Worm (Caenorhabditis elegans) whole organism, L2 larva: ENCODE data around the gene ZK622.4.
A peak's percentile ranks its signal among the peaks of the same experiment; 100 is the strongest.

Source experiments
- F13H6.1 ChIP-seq: sonication (generic microtip); optimal IDR thresholded peaks from 2 replicates; lab custom pipeline; 2016; ENCODE audit warnings: missing genetic modification characterization, missing compliant biosample characterization
- R02D3.7 ChIP-seq: fragments of 150-350 bp; optimal IDR thresholded peaks from 2 replicates; lab custom pipeline; 2014; ENCODE audit warnings: missing biosample characterization, missing genetic modification characterization
- Y55F3AM.14 ChIP-seq: fragments of 200-800 bp; sonication (Bioruptor generic); optimal IDR thresholded peaks from 2 replicates; lab custom pipeline; 2018; ENCODE audit warnings: mild to moderate bottlenecking, missing genetic modification characterization, missing compliant biosample characterization
- aly-2 ChIP-seq: fragments of 150-350 bp; optimal IDR thresholded peaks from 2 replicates; lab custom pipeline; 2014; ENCODE audit warnings: missing biosample characterization, missing genetic modification characterization
- blmp-1 ChIP-seq: sonication (generic microtip); optimal IDR thresholded peaks from 2 replicates; lab custom pipeline; 2017; ENCODE audit warnings: missing genetic modification characterization, mild to moderate bottlenecking, missing compliant biosample characterization, antibody characterized with exemption, moderate library complexity; ENCODE audit not compliant: insufficient read depth
- ceh-16 ChIP-seq: fragments of 150-350 bp; optimal IDR thresholded peaks from 2 replicates; lab custom pipeline; 2014; ENCODE audit warnings: missing biosample characterization, missing genetic modification characterization
- ceh-82 ChIP-seq: fragments of 150-350 bp; optimal IDR thresholded peaks from 2 replicates; lab custom pipeline; 2014; ENCODE audit warnings: missing biosample characterization, missing genetic modification characterization
- crh-2 ChIP-seq: sonication (generic microtip); optimal IDR thresholded peaks from 2 replicates; lab custom pipeline; 2017; ENCODE audit warnings: missing biosample characterization, missing genetic modification characterization
- dmd-4 ChIP-seq: sonication (generic microtip); optimal IDR thresholded peaks from 2 replicates; lab custom pipeline; 2017; ENCODE audit warnings: missing biosample characterization, missing genetic modification characterization
- egl-27 ChIP-seq: sonication (generic microtip); optimal IDR thresholded peaks from 3 replicates; lab custom pipeline; 2017; ENCODE audit warnings: missing biosample characterization, missing genetic modification reagents, missing genetic modification characterization
- elt-1 ChIP-seq: fragments of 150-350 bp; optimal IDR thresholded peaks from 2 replicates; lab custom pipeline; 2014; ENCODE audit warnings: missing biosample characterization, missing genetic modification characterization
- fos-1 ChIP-seq: fragments of 150-350 bp; optimal IDR thresholded peaks from 2 replicates; lab custom pipeline; 2014; ENCODE audit warnings: missing biosample characterization, missing genetic modification characterization
- gmeb-1 ChIP-seq: fragments of 150-350 bp; optimal IDR thresholded peaks from 2 replicates; lab custom pipeline; 2014; ENCODE audit warnings: missing biosample characterization, missing genetic modification characterization
- lin-11 ChIP-seq: fragments of 150-350 bp; sonication (generic microtip); optimal IDR thresholded peaks from 2 replicates; lab custom pipeline; 2014; ENCODE audit warnings: missing biosample characterization, missing genetic modification characterization, inconsistent platforms, mixed read lengths
- lin-13 ChIP-seq: fragments of 150-350 bp; optimal IDR thresholded peaks from 2 replicates; lab custom pipeline; 2014; ENCODE audit warnings: missing biosample characterization, missing genetic modification reagents, missing genetic modification characterization
- lsy-2 ChIP-seq, 2 experiments: fragments of 150-350 bp in 1 of 2; sonication (generic microtip) in 1 of 2; optimal IDR thresholded peaks; 2 replicates each; lab custom pipeline; 2014 to 2017; ENCODE audit warnings: missing biosample characterization in 2 of 2, missing genetic modification characterization in 2 of 2
- mbf-1 ChIP-seq: sonication (generic microtip); optimal IDR thresholded peaks from 2 replicates; lab custom pipeline; 2017; ENCODE audit warnings: missing biosample characterization, missing genetic modification characterization
- nhr-10 ChIP-seq: sonication (generic microtip); optimal IDR thresholded peaks from 2 replicates; lab custom pipeline; 2017; ENCODE audit warnings: missing biosample characterization, missing genetic modification characterization
- nhr-11 ChIP-seq: fragments of 150-350 bp; optimal IDR thresholded peaks from 2 replicates; lab custom pipeline; 2014; ENCODE audit warnings: missing biosample characterization, missing genetic modification characterization
- nhr-12 ChIP-seq: fragments of 150-350 bp; optimal IDR thresholded peaks from 2 replicates; lab custom pipeline; 2014; ENCODE audit warnings: missing biosample characterization, missing genetic modification characterization
- nhr-129 ChIP-seq: fragments of 150-350 bp; optimal IDR thresholded peaks from 2 replicates; lab custom pipeline; 2014; ENCODE audit warnings: missing biosample characterization, missing genetic modification characterization
- nhr-21 ChIP-seq: fragments of 150-350 bp; optimal IDR thresholded peaks from 2 replicates; lab custom pipeline; 2014; ENCODE audit warnings: missing biosample characterization, missing genetic modification characterization
- nhr-25 ChIP-seq: fragments of 150-350 bp; sonication (generic microtip); optimal IDR thresholded peaks from 3 replicates; lab custom pipeline; 2014; ENCODE audit warnings: missing biosample characterization, missing genetic modification characterization
- peb-1 ChIP-seq: fragments of 150-350 bp; optimal IDR thresholded peaks from 2 replicates; lab custom pipeline; 2014; ENCODE audit warnings: missing biosample characterization, missing genetic modification characterization
- sem-4 ChIP-seq: fragments of 150-350 bp; optimal IDR thresholded peaks from 2 replicates; lab custom pipeline; 2014; ENCODE audit warnings: missing biosample characterization, missing genetic modification reagents, missing genetic modification characterization
- sma-3 ChIP-seq: sonication (generic microtip); optimal IDR thresholded peaks from 2 replicates; lab custom pipeline; 2016; ENCODE audit warnings: missing genetic modification reagents, missing genetic modification characterization, missing compliant biosample characterization
- sma-9 ChIP-seq, 2 experiments: fragments of 150-350 bp in 1 of 2; sonication (generic microtip) in 1 of 2; optimal IDR thresholded peaks; 2 replicates each; lab custom pipeline; 2014 to 2016; ENCODE audit warnings: missing genetic modification characterization in 2 of 2, mild to moderate bottlenecking in 1 of 2, missing biosample characterization in 1 of 2, missing compliant biosample characterization in 1 of 2, missing genetic modification reagents in 1 of 2, moderate library complexity in 1 of 2
- unc-39 ChIP-seq: fragments of 150-350 bp; optimal IDR thresholded peaks from 2 replicates; lab custom pipeline; 2014; ENCODE audit warnings: missing biosample characterization, missing genetic modification characterization
- unc-55 ChIP-seq: fragments of 150-350 bp; sonication (generic microtip); optimal IDR thresholded peaks from 3 replicates; lab custom pipeline; 2014; ENCODE audit warnings: missing biosample characterization, missing genetic modification reagents, missing genetic modification characterization
- unc-62 ChIP-seq: fragments of 150-350 bp; optimal IDR thresholded peaks from 2 replicates; lab custom pipeline; 2014; ENCODE audit warnings: missing biosample characterization, missing genetic modification reagents, missing genetic modification characterization
- ztf-1 ChIP-seq: fragments of 200-800 bp; sonication (Bioruptor generic); conservative IDR thresholded peaks from 2 replicates; pipeline ENCODE4 v1.3.6; 2022; ENCODE audit warnings: missing genetic modification characterization, missing compliant biosample characterization
- ztf-4 ChIP-seq: fragments of 150-350 bp; optimal IDR thresholded peaks from 2 replicates; lab custom pipeline; 2014; ENCODE audit warnings: missing biosample characterization, missing genetic modification characterization

Gene ZK622.4

DNA sequence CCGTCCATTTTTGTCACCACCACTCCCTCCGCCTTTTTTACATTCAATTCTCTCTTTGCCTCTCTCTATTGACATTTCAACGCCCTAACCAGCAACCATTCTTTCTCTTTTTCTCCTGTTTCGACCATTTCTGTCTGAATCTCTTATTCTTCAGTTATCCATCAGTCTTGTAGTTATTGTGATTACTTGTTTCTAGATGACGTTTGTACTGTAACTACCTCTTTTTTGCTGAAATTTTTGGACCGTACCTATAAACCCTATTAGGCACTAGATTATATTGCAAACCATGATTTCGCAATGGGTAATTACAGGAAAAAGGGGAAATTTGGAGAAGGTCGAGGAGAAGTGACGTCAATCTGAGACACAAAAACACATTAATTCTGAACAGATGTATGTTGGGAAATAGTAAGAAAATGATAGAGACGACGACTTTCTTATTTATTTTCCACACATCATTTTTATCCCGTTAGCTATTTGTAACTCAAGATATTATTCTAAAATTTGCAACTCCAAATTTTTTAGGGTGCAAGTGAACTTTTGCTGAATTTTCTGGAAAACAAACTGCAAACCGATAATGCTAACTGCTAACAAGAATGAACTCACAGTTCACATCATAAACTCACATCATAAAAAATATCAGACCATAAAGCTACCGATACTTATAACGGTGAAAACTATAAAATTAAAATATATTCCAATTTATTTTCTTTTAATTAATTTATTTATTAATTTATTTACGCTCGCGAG, 27.9 kb downstream of the ZK622.4 start (continued):
- TF ChIP-seq blmp-1 (tag; lab: Kevin White, UChicago) (peak; percentile 8), ceh-82 (no peak), nhr-12 (no peak), sma-3 (GFP tag; lab: Kevin White, UChicago) (peak; percentile 24), ztf-1 (GFP tag; lab: Robert Waterston, UW) (no peak), mbf-1 (no peak), ztf-4 (no peak), unc-55 (GFP tag; lab: Kevin White, UChicago) (peak; percentile 5)

- TF ChIP-seq gmeb-1 (tag; lab: Kevin White, UChicago) (peak; percentile 57), nhr-129 (peak; percentile 49), unc-39 (tag; lab: Kevin White, UChicago) (no peak), lsy-2 (tag; optimal IDR thresholded peaks at IDR 0.05; lab: Kevin White, UChicago) (peak in 1 of 2 experiments; percentile 45), nhr-21 (tag; lab: Kevin White, UChicago) (peak; percentile 61), sma-3 (GFP tag; lab: Kevin White, UChicago) (peak; percentile 55), sma-9 (GFP tag; optimal IDR thresholded peaks at IDR 0.05; lab: Kevin White, UChicago) (peak; percentile 91), sma-9 (tag; optimal IDR thresholded peaks at IDR 0.05; lab: Kevin White, UChicago) (no peak), egl-27 (tag; lab: Kevin White, UChicago) (no peak), Y55F3AM.14 (GFP tag; lab: Kevin White, UChicago) (peak; percentile 80), fos-1 (tag; lab: Kevin White, UChicago) (peak; percentile 44), unc-55 (GFP tag; lab: Kevin White, UChicago) (no peak), nhr-25 (tag; lab: Kevin White, UChicago) (peak; percentile 89), ceh-16 (peak; percentile 50), F13H6.1 (tag; lab: Kevin White, UChicago) (peak; percentile 86), blmp-1 (tag; lab: Kevin White, UChicago) (peak; percentile 81)
Measured at ce11 chrII:5321718-5322286, 29.3 kb downstream of the ZK622.4 start.

DNA sequence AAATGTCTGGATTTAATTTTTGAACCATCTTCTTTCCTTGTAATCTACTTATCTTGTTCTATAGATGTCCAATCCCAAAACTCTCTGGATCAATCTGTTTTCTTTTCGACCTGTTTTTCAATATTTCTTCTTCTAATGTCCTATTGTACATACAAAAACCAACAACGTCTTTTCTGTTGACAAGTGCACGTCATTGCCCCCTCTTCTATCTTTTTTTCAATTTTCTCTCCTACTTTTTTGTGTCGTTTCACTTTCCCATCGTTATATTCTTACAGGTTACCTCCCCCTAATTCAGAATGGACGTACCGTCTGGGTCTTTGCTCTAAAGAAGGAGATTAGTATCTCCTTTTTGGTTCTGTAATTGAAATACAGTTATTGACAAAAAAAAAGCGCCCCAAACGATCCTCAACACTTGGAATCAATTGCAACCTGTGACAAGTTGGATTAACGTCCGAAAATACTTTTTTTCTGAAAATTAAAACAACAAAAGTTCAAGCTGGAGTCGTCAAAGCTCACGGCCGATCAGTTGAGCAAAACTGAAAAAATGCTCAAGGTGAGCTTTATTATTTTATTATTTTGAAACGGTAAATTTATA, 30.3 kb downstream of the ZK622.4 start, which contains the start of gene vhp-1:
vhp-1 (plus strand) TSS at position 545 of the 595 bp plus-strand sequence.
- no peak for TF ChIP-seq aly-2 (tag; lab: Kevin White, UChicago)
- no peak for TF ChIP-seq lin-11
- TF ChIP-seq nhr-10, result no peak
- no peak for TF ChIP-seq ceh-16
- TF ChIP-seq fos-1 (tag; lab: Kevin White, UChicago), result no peak
- peak; percentile 57 for TF ChIP-seq blmp-1 (tag; lab: Kevin White, UChicago)
- no peak for TF ChIP-seq peb-1 (tag; lab: Kevin White, UChicago)
- TF ChIP-seq sma-9 (GFP tag; optimal IDR thresholded peaks at IDR 0.05; lab: Kevin White, UChicago), result peak; percentile 16
- TF ChIP-seq sma-9 (tag; optimal IDR thresholded peaks at IDR 0.05; lab: Kevin White, UChicago), result no peak
- no peak for TF ChIP-seq gmeb-1 (tag; lab: Kevin White, UChicago)
- no peak for TF ChIP-seq unc-55 (GFP tag; lab: Kevin White, UChicago)
- no peak for TF ChIP-seq lin-13
- no peak for TF ChIP-seq dmd-4 (tag; lab: Kevin White, UChicago)
- no peak for TF ChIP-seq elt-1 (tag; lab: Kevin White, UChicago)
- TF ChIP-seq nhr-129, result peak; percentile 2
- TF ChIP-seq unc-62 (GFP tag; lab: Kevin White, UChicago), result no peak
- TF ChIP-seq nhr-25 (tag; lab: Kevin White, UChicago), result peak; percentile 4
- no peak for TF ChIP-seq sem-4 (tag; lab: Kevin White, UChicago)
- TF ChIP-seq mbf-1, result no peak
- TF ChIP-seq sma-3 (GFP tag; lab: Kevin White, UChicago), result no peak
- no peak for TF ChIP-seq R02D3.7 (tag; lab: Kevin White, UChicago)
- no peak for TF ChIP-seq lsy-2 (tag; optimal IDR thresholded peaks at IDR 0.05; lab: Kevin White, UChicago)
- TF ChIP-seq, all 48 proteins: peak for 4

DNA sequence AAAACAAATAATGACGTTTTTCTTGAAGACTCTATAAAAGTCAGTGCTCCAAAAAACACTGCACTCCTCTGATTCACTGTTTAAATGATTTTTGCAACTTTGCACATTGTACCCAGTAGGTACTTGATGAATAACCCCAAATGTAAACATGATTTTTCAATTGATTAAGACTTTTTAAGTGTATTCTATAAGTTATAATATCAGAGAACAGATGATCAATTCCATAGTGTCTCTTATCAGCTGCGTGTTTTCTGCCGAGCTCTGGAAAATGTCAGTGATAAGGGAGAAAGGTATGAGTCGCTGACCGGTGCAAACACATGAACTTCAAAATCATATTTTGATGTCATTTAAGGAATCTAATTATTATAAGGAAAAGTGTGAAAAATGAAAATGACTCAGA, 31.3 kb downstream of the ZK622.4 start:
- TF ChIP-seq sma-9 (GFP tag; optimal IDR thresholded peaks at IDR 0.05; lab: Kevin White, UChicago) (peak; percentile 93), sma-9 (tag; optimal IDR thresholded peaks at IDR 0.05; lab: Kevin White, UChicago) (no peak), unc-39 (tag; lab: Kevin White, UChicago) (no peak), sma-3 (GFP tag; lab: Kevin White, UChicago) (peak; percentile 20), crh-2 (tag; lab: Kevin White, UChicago) (peak; percentile 40), nhr-21 (tag; lab: Kevin White, UChicago) (peak; percentile 14), fos-1 (tag; lab: Kevin White, UChicago) (peak; percentile 98), aly-2 (tag; lab: Kevin White, UChicago) (no peak), nhr-11 (tag; lab: Kevin White, UChicago) (no peak), F13H6.1 (tag; lab: Kevin White, UChicago) (peak; percentile 62), gmeb-1 (tag; lab: Kevin White, UChicago) (peak; percentile 39)
